Fruit fly (Drosophila melanogaster) ovary, adult (tissue): ENCODE measurements around the gene B9d2.

Experiments
- CG17801 ChIP-seq: fragments of 200-800 bp; optimal IDR thresholded peaks from 2 replicates; lab custom pipeline; 2019; ENCODE audit warnings: missing biosample characterization, mild to moderate bottlenecking, missing genetic modification characterization, moderate library complexity; ENCODE audit not compliant: partially characterized antibody

B9d2 gene

DNA sequence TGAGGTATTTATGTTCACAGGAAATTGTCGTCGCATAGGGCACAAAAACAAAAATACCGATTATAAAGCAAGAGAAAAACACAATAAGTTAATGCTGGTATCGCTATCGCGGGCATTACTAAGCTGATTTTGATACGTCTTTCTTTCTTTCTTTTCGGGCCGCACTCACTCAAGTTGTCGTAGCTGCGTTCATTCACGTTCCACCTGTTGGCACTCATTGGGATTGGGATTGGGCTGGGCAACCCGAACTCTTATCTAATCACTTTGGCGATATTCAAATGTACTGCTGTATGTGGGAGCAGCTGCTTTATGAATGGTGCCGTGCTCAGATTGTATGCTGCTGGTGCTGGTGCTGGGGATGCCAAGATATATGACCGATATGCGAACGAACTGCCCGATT is 45.8 kb downstream of the B9d2 start:
- no peak for TF ChIP-seq CG17801

DNA sequence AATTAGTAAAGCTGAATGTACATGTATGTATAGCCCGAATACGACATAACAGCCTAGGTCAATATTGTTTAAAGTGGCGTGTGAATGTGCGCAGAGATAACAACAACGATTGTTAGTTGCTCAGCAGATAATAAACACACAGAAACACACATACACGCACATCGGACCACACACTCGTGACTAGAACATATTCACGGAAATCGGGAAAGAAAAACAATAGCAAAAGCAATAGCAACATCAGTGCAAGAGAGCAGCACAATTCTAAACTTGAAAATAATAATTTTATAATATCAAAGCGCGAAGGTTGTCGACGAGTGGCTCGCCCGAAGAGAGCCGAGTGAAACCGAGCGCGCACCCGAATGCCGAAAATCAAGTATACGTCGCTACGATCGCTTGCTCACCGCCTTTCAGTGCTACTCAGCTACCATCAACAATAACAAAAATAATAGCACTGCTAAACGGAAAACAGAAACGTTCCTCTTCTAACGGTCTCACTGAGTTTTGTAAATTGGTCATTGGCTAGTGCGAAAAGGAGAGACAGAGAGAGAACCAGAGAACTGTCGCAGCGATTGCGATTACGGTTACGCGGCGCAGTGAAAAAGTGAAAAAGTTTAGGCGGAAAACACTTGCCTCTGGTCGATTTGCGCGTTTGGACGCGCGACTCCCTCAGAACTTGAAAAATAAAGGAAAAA is 47.4 kb downstream of the B9d2 start:
- TF ChIP-seq CG17801 = peak; percentile 28

DNA sequence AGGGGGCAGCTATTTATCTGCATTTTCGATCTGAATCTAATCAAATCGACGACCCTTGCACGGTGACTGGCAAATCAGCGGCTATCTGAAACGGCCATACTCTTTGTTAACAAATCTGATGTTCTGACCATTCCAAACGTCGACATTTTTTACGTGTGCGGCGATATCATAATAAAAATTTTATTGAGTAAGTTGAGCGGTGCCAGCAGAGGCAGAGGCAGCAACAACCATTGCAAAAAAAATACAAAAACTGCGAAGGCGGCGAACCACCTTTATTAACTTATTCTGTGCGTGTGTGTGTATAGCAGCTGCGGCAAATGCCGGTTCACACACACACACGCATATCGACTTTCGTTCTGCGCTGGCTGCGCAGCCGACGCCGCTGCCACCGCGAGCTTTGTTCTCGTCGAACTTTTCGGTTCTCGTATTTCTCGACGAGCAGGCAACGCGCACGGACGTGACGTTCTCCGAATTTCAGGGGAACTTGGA is 48.2 kb downstream of the B9d2 start, which contains the start of gene Kr-h1:
Gene Kr-h1, plus strand, starts transcription at position 447 of the 489 bp plus-strand sequence.
- TF ChIP-seq CG17801 = no peak

DNA sequence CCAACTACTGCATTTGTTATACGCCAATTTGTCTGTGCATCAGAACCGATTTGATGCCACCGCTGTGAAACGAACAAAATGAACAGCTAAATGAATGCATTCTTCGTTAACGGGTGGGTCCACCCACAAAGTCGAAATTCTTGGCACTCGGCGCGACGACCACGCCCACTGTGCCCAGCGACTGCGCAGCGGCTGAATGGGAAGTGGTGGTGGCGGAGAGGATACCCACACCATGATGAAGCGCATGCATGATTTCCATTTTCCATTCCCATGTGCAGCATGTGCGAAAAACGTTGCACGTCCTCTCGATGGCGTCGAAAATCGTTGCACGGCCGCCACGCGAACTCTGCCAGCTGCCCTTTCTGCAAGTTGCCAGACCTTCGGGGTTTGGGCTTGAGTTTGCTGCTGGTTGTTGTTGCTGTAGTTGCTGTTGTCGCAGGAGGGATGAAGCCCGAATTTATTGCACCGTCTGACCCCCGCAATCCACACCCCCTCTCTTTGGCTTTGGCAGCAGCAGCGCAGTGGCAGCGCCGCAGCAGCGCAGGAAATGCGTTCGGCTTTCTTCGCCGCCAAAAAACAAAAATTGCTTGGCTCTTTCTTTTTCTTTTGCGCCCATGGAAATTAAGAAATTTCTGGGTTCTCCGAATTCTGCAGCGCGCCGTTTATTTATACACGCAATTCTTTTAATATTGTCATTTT is 49.2 kb downstream of the B9d2 start:
- no peak for TF ChIP-seq CG17801

DNA sequence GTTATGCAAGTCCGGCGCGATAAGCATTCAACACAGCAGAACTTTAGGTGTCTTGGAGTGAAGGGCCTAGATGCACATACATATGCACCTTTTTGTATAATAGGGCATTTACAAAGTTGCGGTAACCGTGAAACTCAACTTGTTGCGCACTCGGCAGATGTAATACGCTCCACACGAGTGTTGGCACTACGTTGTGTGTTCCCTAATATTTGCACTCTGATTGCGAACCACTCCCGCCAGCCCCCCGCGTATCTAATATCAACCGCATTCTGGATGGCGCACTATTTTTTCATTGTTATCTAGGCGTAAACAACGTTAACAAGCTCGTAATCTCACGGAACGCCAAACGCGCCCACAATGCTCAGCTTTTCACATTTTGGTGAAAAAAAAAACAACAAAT is 50.1 kb downstream of the B9d2 start:
- no peak for TF ChIP-seq CG17801

DNA sequence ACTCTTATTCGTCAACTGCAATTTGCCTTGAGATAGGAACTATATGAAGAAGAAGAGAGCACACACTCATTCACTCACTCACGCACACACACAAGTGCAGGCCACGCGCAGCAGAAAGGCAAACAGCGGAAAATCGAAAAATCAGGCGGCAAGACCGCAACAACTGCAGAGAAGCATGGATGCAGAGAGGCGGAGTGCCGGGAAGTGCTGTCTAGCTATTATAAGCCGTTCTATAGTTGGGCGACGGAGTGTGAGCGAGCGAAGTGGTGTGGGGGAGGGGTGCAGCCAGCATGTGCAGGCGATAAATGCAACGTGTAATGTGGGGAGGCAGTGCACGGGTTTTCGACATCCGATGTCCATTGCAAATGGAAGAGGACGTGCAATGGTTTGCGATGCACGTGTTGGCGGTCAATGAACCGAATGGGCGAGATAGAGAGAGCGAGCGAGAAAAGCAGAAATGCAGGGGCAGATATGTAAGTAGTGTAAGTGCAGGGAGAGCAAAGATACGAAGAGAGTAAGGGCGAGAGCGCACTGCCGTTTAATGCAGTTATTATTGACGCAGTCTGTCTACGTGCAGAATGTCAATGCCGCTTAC is 51.6 kb downstream of the B9d2 start:
- TF ChIP-seq CG17801 = peak; percentile 2
